Worm (Caenorhabditis elegans) whole organism, L2 larva: ENCODE data around the gene F57E7.4.
"Not testable (repeated sequence)": the region's sequence is repeated elsewhere in the genome, so short reads cannot be mapped to it uniquely, and the experiment has no call there.

ENCODE experiments used
- C34F6.9 ChIP-seq: fragments of 150-350 bp; optimal IDR thresholded peaks from 2 replicates; lab custom pipeline; 2014; ENCODE audit warnings: missing biosample characterization, missing genetic modification characterization
- F13H6.1 ChIP-seq: sonication (generic microtip); optimal IDR thresholded peaks from 2 replicates; lab custom pipeline; 2016; ENCODE audit warnings: missing genetic modification characterization, missing compliant biosample characterization
- R02D3.7 ChIP-seq: fragments of 150-350 bp; optimal IDR thresholded peaks from 2 replicates; lab custom pipeline; 2014; ENCODE audit warnings: missing biosample characterization, missing genetic modification characterization
- Y55F3AM.14 ChIP-seq: fragments of 200-800 bp; sonication (Bioruptor generic); optimal IDR thresholded peaks from 2 replicates; lab custom pipeline; 2018; ENCODE audit warnings: mild to moderate bottlenecking, missing genetic modification characterization, missing compliant biosample characterization
- alr-1 ChIP-seq: fragments of 150-350 bp; optimal IDR thresholded peaks from 2 replicates; lab custom pipeline; 2014; ENCODE audit warnings: missing biosample characterization, missing genetic modification characterization
- ama-1 ChIP-seq: fragments of 150-350 bp; optimal IDR thresholded peaks from 2 replicates; lab custom pipeline; 2018; ENCODE audit warnings: inconsistent platforms
- blmp-1 ChIP-seq: sonication (generic microtip); optimal IDR thresholded peaks from 2 replicates; lab custom pipeline; 2017; ENCODE audit warnings: missing genetic modification characterization, mild to moderate bottlenecking, missing compliant biosample characterization, antibody characterized with exemption, moderate library complexity; ENCODE audit not compliant: insufficient read depth
- ceh-16 ChIP-seq: fragments of 150-350 bp; optimal IDR thresholded peaks from 2 replicates; lab custom pipeline; 2014; ENCODE audit warnings: missing biosample characterization, missing genetic modification characterization
- ceh-82 ChIP-seq: fragments of 150-350 bp; optimal IDR thresholded peaks from 2 replicates; lab custom pipeline; 2014; ENCODE audit warnings: missing biosample characterization, missing genetic modification characterization
- crh-2 ChIP-seq: sonication (generic microtip); optimal IDR thresholded peaks from 2 replicates; lab custom pipeline; 2017; ENCODE audit warnings: missing biosample characterization, missing genetic modification characterization
- dmd-4 ChIP-seq: sonication (generic microtip); optimal IDR thresholded peaks from 2 replicates; lab custom pipeline; 2017; ENCODE audit warnings: missing biosample characterization, missing genetic modification characterization
- elt-1 ChIP-seq: fragments of 150-350 bp; optimal IDR thresholded peaks from 2 replicates; lab custom pipeline; 2014; ENCODE audit warnings: missing biosample characterization, missing genetic modification characterization
- fos-1 ChIP-seq: fragments of 150-350 bp; optimal IDR thresholded peaks from 2 replicates; lab custom pipeline; 2014; ENCODE audit warnings: missing biosample characterization, missing genetic modification characterization
- gmeb-1 ChIP-seq: fragments of 150-350 bp; optimal IDR thresholded peaks from 2 replicates; lab custom pipeline; 2014; ENCODE audit warnings: missing biosample characterization, missing genetic modification characterization
- lin-11 ChIP-seq: fragments of 150-350 bp; sonication (generic microtip); optimal IDR thresholded peaks from 2 replicates; lab custom pipeline; 2014; ENCODE audit warnings: missing biosample characterization, missing genetic modification characterization, inconsistent platforms, mixed read lengths
- lin-13 ChIP-seq: fragments of 150-350 bp; optimal IDR thresholded peaks from 2 replicates; lab custom pipeline; 2014; ENCODE audit warnings: missing biosample characterization, missing genetic modification reagents, missing genetic modification characterization
- lin-39 ChIP-seq: fragments of 150-350 bp; optimal IDR thresholded peaks from 2 replicates; lab custom pipeline; 2014; ENCODE audit warnings: missing biosample characterization, missing genetic modification reagents, missing genetic modification characterization
- lsy-2 ChIP-seq, 2 experiments: fragments of 150-350 bp in 1 of 2; sonication (generic microtip) in 1 of 2; optimal IDR thresholded peaks; 2 replicates each; lab custom pipeline; 2014 to 2017; ENCODE audit warnings: missing biosample characterization in 2 of 2, missing genetic modification characterization in 2 of 2
- mbf-1 ChIP-seq: sonication (generic microtip); optimal IDR thresholded peaks from 2 replicates; lab custom pipeline; 2017; ENCODE audit warnings: missing biosample characterization, missing genetic modification characterization
- mdl-1 ChIP-seq, 2 experiments: fragments of 150-350 bp in 1 of 2; sonication (generic microtip) in 1 of 2; optimal IDR thresholded peaks; 2 replicates each; lab custom pipeline; 2017; ENCODE audit warnings: missing biosample characterization in 2 of 2, missing genetic modification characterization in 2 of 2
- nhr-10 ChIP-seq: sonication (generic microtip); optimal IDR thresholded peaks from 2 replicates; lab custom pipeline; 2017; ENCODE audit warnings: missing biosample characterization, missing genetic modification characterization
- nhr-12 ChIP-seq: fragments of 150-350 bp; optimal IDR thresholded peaks from 2 replicates; lab custom pipeline; 2014; ENCODE audit warnings: missing biosample characterization, missing genetic modification characterization
- nhr-129 ChIP-seq: fragments of 150-350 bp; optimal IDR thresholded peaks from 2 replicates; lab custom pipeline; 2014; ENCODE audit warnings: missing biosample characterization, missing genetic modification characterization
- nhr-21 ChIP-seq: fragments of 150-350 bp; optimal IDR thresholded peaks from 2 replicates; lab custom pipeline; 2014; ENCODE audit warnings: missing biosample characterization, missing genetic modification characterization
- nhr-25 ChIP-seq: fragments of 150-350 bp; sonication (generic microtip); optimal IDR thresholded peaks from 3 replicates; lab custom pipeline; 2014; ENCODE audit warnings: missing biosample characterization, missing genetic modification characterization
- nhr-77 ChIP-seq: fragments of 150-350 bp; optimal IDR thresholded peaks from 2 replicates; lab custom pipeline; 2014; ENCODE audit warnings: missing biosample characterization, missing genetic modification characterization
- sem-4 ChIP-seq: fragments of 150-350 bp; optimal IDR thresholded peaks from 2 replicates; lab custom pipeline; 2014; ENCODE audit warnings: missing biosample characterization, missing genetic modification reagents, missing genetic modification characterization
- skn-1 ChIP-seq: sonication (generic microtip); optimal IDR thresholded peaks from 2 replicates; lab custom pipeline; 2017; ENCODE audit warnings: missing biosample characterization, missing genetic modification characterization
- sma-9 ChIP-seq, 2 experiments: fragments of 150-350 bp in 1 of 2; sonication (generic microtip) in 1 of 2; optimal IDR thresholded peaks; 2 replicates each; lab custom pipeline; 2014 to 2016; ENCODE audit warnings: missing genetic modification characterization in 2 of 2, mild to moderate bottlenecking in 1 of 2, missing biosample characterization in 1 of 2, missing compliant biosample characterization in 1 of 2, missing genetic modification reagents in 1 of 2, moderate library complexity in 1 of 2
- snpc-4 ChIP-seq: fragments of 150-350 bp; optimal IDR thresholded peaks from 2 replicates; lab custom pipeline; 2014; ENCODE audit warnings: missing biosample characterization, missing genetic modification characterization
- unc-39 ChIP-seq: fragments of 150-350 bp; optimal IDR thresholded peaks from 2 replicates; lab custom pipeline; 2014; ENCODE audit warnings: missing biosample characterization, missing genetic modification characterization
- unc-55 ChIP-seq: fragments of 150-350 bp; sonication (generic microtip); optimal IDR thresholded peaks from 3 replicates; lab custom pipeline; 2014; ENCODE audit warnings: missing biosample characterization, missing genetic modification reagents, missing genetic modification characterization
- unc-62 ChIP-seq: fragments of 150-350 bp; optimal IDR thresholded peaks from 2 replicates; lab custom pipeline; 2014; ENCODE audit warnings: missing biosample characterization, missing genetic modification reagents, missing genetic modification characterization
- zag-1 ChIP-seq: fragments of 150-350 bp; optimal IDR thresholded peaks from 2 replicates; lab custom pipeline; 2014; ENCODE audit warnings: missing biosample characterization, missing genetic modification characterization
- ztf-1 ChIP-seq: fragments of 200-800 bp; sonication (Bioruptor generic); conservative IDR thresholded peaks from 2 replicates; pipeline ENCODE4 v1.3.6; 2022; ENCODE audit warnings: missing genetic modification characterization, missing compliant biosample characterization
- ztf-11 ChIP-seq: sonication (generic microtip); optimal IDR thresholded peaks from 2 replicates; lab custom pipeline; 2017; ENCODE audit warnings: missing biosample characterization, missing genetic modification characterization
- ztf-4 ChIP-seq: fragments of 150-350 bp; optimal IDR thresholded peaks from 2 replicates; lab custom pipeline; 2014; ENCODE audit warnings: missing biosample characterization, missing genetic modification characterization

Gene F57E7.4

ce11 chrV:16517619-16518018, 36.8 kb upstream of the F57E7.4 start, which contains the start of gene F36D3.4:
Gene F36D3.4 (minus strand): TSS chrV:16517719.
- TF ChIP-seq sem-4 (no peak), mbf-1 (tag; lab: Kevin White, UChicago) (no peak), gmeb-1 (tag; lab: Kevin White, UChicago) (no peak), zag-1 (no peak), dmd-4 (tag; lab: Kevin White, UChicago) (no peak), unc-62 (GFP tag; lab: Kevin White, UChicago) (no peak), alr-1 (tag; lab: Kevin White, UChicago) (no peak), ceh-16 (tag; lab: Kevin White, UChicago) (no peak), lin-13 (GFP tag; lab: Kevin White, UChicago) (no peak), lin-39 (tag; lab: Kevin White, UChicago) (no peak), Y55F3AM.14 (GFP tag; lab: Kevin White, UChicago) (no peak), sma-9 (GFP tag; optimal IDR thresholded peaks at IDR 0.05; lab: Kevin White, UChicago) (no peak), sma-9 (tag; optimal IDR thresholded peaks at IDR 0.05; lab: Kevin White, UChicago) (no peak), ama-1 (no peak)

ce11 chrV:16515140-16515539, 34.3 kb upstream of the F57E7.4 start, which contains the start of gene F36D3.5:
Gene F36D3.5 (minus strand): TSS chrV:16515240.
- TF ChIP-seq alr-1, ceh-82, blmp-1 (tag; lab: Kevin White, UChicago): not testable (repeated sequence)

ce11 chrV:16508667-16509066, 27.8 kb upstream of the F57E7.4 start, which contains the start of gene srr-3:
Gene srr-3 (minus strand): TSS chrV:16508767.
- TF ChIP-seq unc-55 (GFP tag; lab: Kevin White, UChicago) (no peak), fos-1 (peak; percentile 25), gmeb-1 (tag; lab: Kevin White, UChicago) (no peak), skn-1 (tag; lab: Kevin White, UChicago) (no peak)

ce11 chrV:16506650-16507049, 25.8 kb upstream of the F57E7.4 start:
- TF ChIP-seq nhr-129 (tag; lab: Kevin White, UChicago) = no peak
- TF ChIP-seq sma-9 (GFP tag; optimal IDR thresholded peaks at IDR 0.05; lab: Kevin White, UChicago) = peak; percentile 25
- no peak for TF ChIP-seq sma-9 (tag; optimal IDR thresholded peaks at IDR 0.05; lab: Kevin White, UChicago)

- TF ChIP-seq snpc-4 (no peak), lin-39 (tag; lab: Kevin White, UChicago) (no peak), ama-1 (no peak), ztf-11 (tag; lab: Kevin White, UChicago) (no peak), F13H6.1 (tag; lab: Kevin White, UChicago) (no peak), lin-13 (GFP tag; lab: Kevin White, UChicago) (no peak), skn-1 (tag; lab: Kevin White, UChicago) (no peak), nhr-25 (tag; lab: Kevin White, UChicago) (no peak)
- TF ChIP-seq, all 48 proteins: peak for 0
These were observed 25.0 kb upstream of the F57E7.4 start, which contains the start of gene nhr-54 for ce11 chrV:16505828-16506227. Gene nhr-54 (minus strand): TSS chrV:16505928.

- TF ChIP-seq nhr-10 (tag; lab: Kevin White, UChicago) (no peak), lin-39 (tag; lab: Kevin White, UChicago) (no peak), ztf-4 (tag; lab: Kevin White, UChicago) (no peak), ztf-1 (GFP tag; lab: Robert Waterston, UW) (no peak), R02D3.7 (tag; lab: Kevin White, UChicago) (no peak), C34F6.9 (tag; lab: Kevin White, UChicago) (no peak), F13H6.1 (tag; lab: Kevin White, UChicago) (no peak), snpc-4 (no peak), unc-39 (tag; lab: Kevin White, UChicago) (no peak)
These were observed 22.3 kb upstream of the F57E7.4 start, which contains the start of gene F36D3.14 for ce11 chrV:16503164-16503563. Gene F36D3.14 (minus strand): TSS chrV:16503264.

- TF ChIP-seq ztf-4 (tag; lab: Kevin White, UChicago) (no peak), nhr-12 (tag; lab: Kevin White, UChicago) (no peak), nhr-21 (no peak), ztf-1 (GFP tag; lab: Robert Waterston, UW) (no peak), mdl-1 (tag; optimal IDR thresholded peaks at IDR 0.05; lab: Kevin White, UChicago) (no peak), C34F6.9 (tag; lab: Kevin White, UChicago) (peak; percentile 43), nhr-129 (tag; lab: Kevin White, UChicago) (peak; percentile 53), nhr-10 (tag; lab: Kevin White, UChicago) (no peak), crh-2 (tag; lab: Kevin White, UChicago) (peak; percentile 34), sma-9 (GFP tag; optimal IDR thresholded peaks at IDR 0.05; lab: Kevin White, UChicago) (no peak), sma-9 (tag; optimal IDR thresholded peaks at IDR 0.05; lab: Kevin White, UChicago) (no peak), unc-62 (GFP tag; lab: Kevin White, UChicago) (no peak), lin-13 (GFP tag; lab: Kevin White, UChicago) (peak; percentile 56), elt-1 (tag; lab: Kevin White, UChicago) (no peak), mbf-1 (tag; lab: Kevin White, UChicago) (no peak), lin-11 (no peak), R02D3.7 (tag; lab: Kevin White, UChicago) (no peak), gmeb-1 (tag; lab: Kevin White, UChicago) (peak; percentile 80), unc-55 (GFP tag; lab: Kevin White, UChicago) (peak; percentile 65), unc-39 (tag; lab: Kevin White, UChicago) (no peak), lsy-2 (tag; optimal IDR thresholded peaks at IDR 0.05; lab: Kevin White, UChicago) (peak; percentile 29 to 73), F13H6.1 (tag; lab: Kevin White, UChicago) (no peak), nhr-77 (tag; lab: Kevin White, UChicago) (no peak)
These were observed 18.2 kb upstream of the F57E7.4 start, which contains the start of gene F36D3.1 for ce11 chrV:16499006-16499405. Gene F36D3.1 (plus strand): TSS chrV:16499352.
